Fruit fly (Drosophila melanogaster): ENCODE data around the gene CG5112.

Gene CG5112

dm6 chr3R:25532406-25533225, 41.4 kb downstream of the CG5112 start (continued):
- TF ChIP-seq chm (GFP tag; IDR thresholded peaks at IDR 0.05) (no peak), CG12236 (GFP tag; optimal IDR thresholded peaks at IDR 0.05) (no peak), CG9817 (tag; optimal IDR thresholded peaks at IDR 0.05) (no peak), Stat92E (GFP tag; optimal IDR thresholded peaks at IDR 0.05) (no peak), Taf1 (GFP tag; IDR thresholded peaks at IDR 0.05) (no peak), CG16813 (GFP tag; IDR thresholded peaks at IDR 0.05; ENCODE audit: partially characterized antibody) (no peak), CG4404 (GFP tag; IDR thresholded peaks at IDR 0.05) (no peak), tgo (GFP tag; IDR thresholded peaks at IDR 0.05) (0 out of 3 replicates have a peak, but pooled peaks have one; percentile 21), zen2 (GFP tag; IDR thresholded peaks at IDR 0.05; ENCODE audit: partially characterized antibody) (no peak), danr (GFP tag; IDR thresholded peaks at IDR 0.05) (no peak), CG7839 (tag; optimal IDR thresholded peaks at IDR 0.05) (peak; percentile 42), Atf-2 (GFP tag; optimal IDR thresholded peaks at IDR 0.05) (no peak), Oaz (GFP tag; IDR thresholded peaks at IDR 0.05) (no peak), Myb (GFP tag; optimal IDR thresholded peaks at IDR 0.05) (no peak), Hmx (GFP tag; optimal IDR thresholded peaks at IDR 0.05) (no peak), pan (optimal IDR thresholded peaks at IDR 0.05) (no peak), pan (GFP tag; optimal IDR thresholded peaks at IDR 0.05 in 1 of 2, IDR thresholded peaks at IDR 0.05 in 1 of 2) (peak in 1 of 2 experiments; percentile 25), HHEX (GFP tag; optimal IDR thresholded peaks at IDR 0.05) (no peak), CG8281 (tag; optimal IDR thresholded peaks at IDR 0.05) (no peak), CG13894 (tag; optimal IDR thresholded peaks at IDR 0.05) (peak; percentile 88), CG14965 (GFP tag; optimal IDR thresholded peaks at IDR 0.05; ENCODE audit: borderline replicate concordance) (no peak), fd102C (GFP tag; optimal IDR thresholded peaks at IDR 0.05) (no peak), CG10267 (tag; optimal IDR thresholded peaks at IDR 0.05) (peak; percentile 11), cwo (GFP tag; optimal IDR thresholded peaks at IDR 0.05) (no peak), ewg (GFP tag; optimal IDR thresholded peaks at IDR 0.05) (no peak), tap (tag; optimal IDR thresholded peaks at IDR 0.05) (no peak)

DNA sequence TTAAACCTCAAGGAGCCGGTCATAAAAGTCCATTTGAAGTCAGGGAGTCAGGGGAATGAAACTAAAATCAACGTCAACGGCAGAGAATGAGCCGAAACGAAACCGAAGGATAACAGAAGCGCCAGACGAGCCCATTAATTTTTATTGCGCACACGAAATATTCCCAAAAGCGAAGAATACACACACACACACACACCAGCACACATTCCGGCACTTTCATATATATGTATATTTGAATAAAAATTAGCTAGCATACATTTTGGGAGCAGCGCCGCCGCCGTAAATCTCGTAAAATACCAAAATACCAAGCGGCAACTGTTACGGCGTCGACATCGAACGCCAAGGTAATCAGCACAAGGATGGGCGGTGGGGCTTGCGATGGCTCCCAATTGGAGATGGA, 47.9 kb downstream of the CG5112 start:
- TF ChIP-seq Deaf1 (tag; optimal IDR thresholded peaks at IDR 0.05), result peak; percentile 23
- TF ChIP-seq Fer3 (tag; optimal IDR thresholded peaks at IDR 0.05), result no peak
- no peak for TF ChIP-seq ERR (GFP tag; optimal IDR thresholded peaks at IDR 0.05)
- no peak for TF ChIP-seq tin (GFP tag; optimal IDR thresholded peaks at IDR 0.05)
- TF ChIP-seq CG13894 (tag; optimal IDR thresholded peaks at IDR 0.05), result peak; percentile 3
- TF ChIP-seq cg (GFP tag; optimal IDR thresholded peaks at IDR 0.05), result peak; percentile 51
- TF ChIP-seq sd (tag; optimal IDR thresholded peaks at IDR 0.05), result peak; percentile 26
- no peak for TF ChIP-seq cad (GFP tag; optimal IDR thresholded peaks at IDR 0.05)
- TF ChIP-seq twi (tag; optimal IDR thresholded peaks at IDR 0.05), result peak; percentile 68
- peak in 1 of 2 experiments; percentile 23 for TF ChIP-seq Hr51 (GFP tag; optimal IDR thresholded peaks at IDR 0.05)
- no peak for TF ChIP-seq ash1 (GFP tag; optimal IDR thresholded peaks at IDR 0.05)
- TF ChIP-seq abd-A (tag; optimal IDR thresholded peaks at IDR 0.05), result peak; percentile 93
